Fruit fly (Drosophila melanogaster) whole organism: ENCODE results near the gene capu.

Source experiments
- CG8478 ChIP-seq: fragments of >200 bp; optimal IDR thresholded peaks from 2 replicates; lab custom pipeline; 2018; ENCODE audit warnings: inconsistent platforms
- Dll ChIP-seq: fragments of >200 bp; optimal IDR thresholded peaks from 2 replicates; lab custom pipeline; 2017
- EcR ChIP-seq, 2 experiments: fragments of >200 bp; optimal IDR thresholded peaks; 2 replicates each; lab custom pipeline; 2017; ENCODE audit warnings: missing biosample characterization in 2 of 2, missing genetic modification characterization in 2 of 2, missing genetic modification reagents in 2 of 2
- pan ChIP-seq: fragments of >200 bp; optimal IDR thresholded peaks from 2 replicates; lab custom pipeline; 2017
- usp ChIP-seq: fragments of >200 bp; optimal IDR thresholded peaks from 2 replicates; lab custom pipeline; 2017; ENCODE audit warnings: missing biosample characterization, missing genetic modification characterization, mixed read lengths

DNA sequence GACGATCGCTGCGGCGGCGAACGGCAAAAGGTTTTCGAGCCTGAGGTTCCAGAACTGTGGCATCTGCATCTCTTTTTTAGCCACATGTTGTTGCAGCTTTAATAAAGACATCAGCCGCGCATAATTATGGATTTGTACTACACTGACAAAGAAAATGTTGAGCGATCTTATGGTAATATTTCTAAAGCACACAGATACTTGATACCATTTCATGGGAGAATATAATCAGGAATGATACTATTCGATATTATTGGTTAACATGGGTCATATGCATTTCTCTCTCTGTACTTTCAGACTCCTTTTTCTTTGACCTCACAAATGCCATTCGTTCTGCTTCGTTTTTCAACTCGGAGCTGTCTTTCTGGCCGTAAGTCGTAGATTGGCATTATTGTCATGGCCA is 50.5 kb downstream of the capu start:
- no peak for TF ChIP-seq CG8478 (lab: Kevin White, UChicago)
- TF ChIP-seq Dll (lab: Kevin White, UChicago) = no peak
- no peak for TF ChIP-seq usp (GFP tag; lab: Kevin White, UChicago)
- no peak for TF ChIP-seq pan (lab: Kevin White, UChicago)
- no peak for TF ChIP-seq EcR (GFP tag; optimal IDR thresholded peaks at IDR 0.05; lab: Kevin White, UChicago)
